Worm (Caenorhabditis elegans) whole organism, midembryonic: Measurements from ENCODE around the gene cest-6.

Experiments
- T22C8.4 ChIP-seq: fragments of 200-800 bp; sonication (Bioruptor generic); IDR thresholded peaks from 2 replicates; pipeline ENCODE4 v1.3.6; 2022; ENCODE audit warnings: missing genetic modification characterization, missing compliant biosample characterization
- med-1 ChIP-seq: sonication (generic microtip); optimal IDR thresholded peaks from 2 replicates; lab custom pipeline; 2017; ENCODE audit warnings: missing genetic modification characterization, mild to moderate bottlenecking, missing compliant biosample characterization, antibody characterized with exemption, missing genetic modification reagents; ENCODE audit not compliant: insufficient read depth
- ztf-23 ChIP-seq: fragments of 200-800 bp; sonication (Bioruptor generic); IDR thresholded peaks from 2 replicates; pipeline ENCODE4 v1.3.6; 2022; ENCODE audit warnings: missing genetic modification reagents, missing genetic modification characterization, missing compliant biosample characterization

- TF ChIP-seq T22C8.4 (GFP tag; lab: Robert Waterston, UW) (no peak), ztf-23 (GFP tag; lab: Robert Waterston, UW) (no peak), med-1 (GFP tag; lab: Kevin White, UChicago) (no peak)
These were observed 26.4 kb upstream of the cest-6 start for ce11 chrIV:6954682-6955081.
